Worm (Caenorhabditis elegans) whole organism, L1 larva: ENCODE results near the gene lsm-4.

Experiments used
- lsy-2 ChIP-seq, 2 experiments: fragments of 150-350 bp; optimal IDR thresholded peaks; 2 replicates each; lab custom pipeline; 2014; ENCODE audit warnings: missing biosample characterization in 2 of 2, missing genetic modification characterization in 2 of 2
- pax-3 ChIP-seq: fragments of 200-800 bp; sonication (Bioruptor generic); optimal IDR thresholded peaks from 2 replicates; lab custom pipeline; 2018; ENCODE audit warnings: mild to moderate bottlenecking, missing genetic modification characterization, moderate library complexity, missing compliant biosample characterization

DNA sequence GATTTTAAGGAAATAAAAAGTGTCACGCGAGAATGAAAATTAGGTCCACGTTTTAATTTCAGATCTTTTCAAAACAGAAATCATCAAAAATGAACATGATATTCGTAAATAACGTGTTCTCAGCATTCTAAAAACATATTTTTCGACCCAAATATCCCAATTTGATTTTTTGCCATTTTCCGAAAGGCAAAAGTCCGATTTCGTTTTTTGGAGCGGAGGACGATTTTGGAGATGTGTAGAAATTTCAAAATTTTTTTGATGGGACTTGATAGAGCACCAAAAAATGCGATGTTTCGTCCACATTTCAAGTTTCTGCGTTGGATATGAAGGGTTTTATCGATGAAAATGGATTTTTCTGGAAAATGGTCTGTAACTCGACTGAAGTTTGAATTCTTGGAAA, 22.3 kb downstream of the lsm-4 start:
- TF ChIP-seq pax-3 (tag; lab: Kevin White, UChicago) (no peak), lsy-2 (tag; optimal IDR thresholded peaks at IDR 0.05; lab: Kevin White, UChicago) (no peak)
